Worm (Caenorhabditis elegans) whole organism, L1 larva: ENCODE data around the gene K01D12.20.

Experiments
- ama-1 ChIP-seq: fragments of 150-350 bp; optimal IDR thresholded peaks from 2 replicates; lab custom pipeline; 2014
- fkh-10 ChIP-seq: sonication (generic microtip); optimal IDR thresholded peaks from 2 replicates; lab custom pipeline; 2017; ENCODE audit warnings: missing biosample characterization, missing genetic modification reagents, missing genetic modification characterization
- lin-35 ChIP-seq, 2 experiments: fragments of 150-350 bp; optimal IDR thresholded peaks; 2 replicates each; lab custom pipeline; 2014; ENCODE audit warnings: missing biosample characterization in 2 of 2, missing genetic modification characterization in 2 of 2, missing genetic modification reagents in 2 of 2
- mef-2 ChIP-seq: fragments of 150-350 bp; optimal IDR thresholded peaks from 2 replicates; lab custom pipeline; 2014; ENCODE audit warnings: missing biosample characterization, missing genetic modification characterization
- nhr-11 ChIP-seq: fragments of 150-350 bp; optimal IDR thresholded peaks from 2 replicates; lab custom pipeline; 2014; ENCODE audit warnings: missing biosample characterization, missing genetic modification characterization
- nhr-237 ChIP-seq: fragments of 150-350 bp; optimal IDR thresholded peaks from 2 replicates; lab custom pipeline; 2014; ENCODE audit warnings: missing biosample characterization, missing genetic modification characterization
- pax-3 ChIP-seq: fragments of 200-800 bp; sonication (Bioruptor generic); optimal IDR thresholded peaks from 2 replicates; lab custom pipeline; 2018; ENCODE audit warnings: mild to moderate bottlenecking, missing genetic modification characterization, moderate library complexity, missing compliant biosample characterization
- tbx-2 ChIP-seq: sonication (generic microtip); optimal IDR thresholded peaks from 2 replicates; lab custom pipeline; 2016; ENCODE audit warnings: missing genetic modification characterization, missing compliant biosample characterization
- unc-130 ChIP-seq: fragments of 150-350 bp; optimal IDR thresholded peaks from 2 replicates; lab custom pipeline; 2017; ENCODE audit warnings: missing biosample characterization, missing genetic modification characterization, inconsistent platforms
- unc-62 ChIP-seq: fragments of 150-350 bp; optimal IDR thresholded peaks from 2 replicates; lab custom pipeline; 2014; ENCODE audit warnings: missing biosample characterization, missing genetic modification reagents, missing genetic modification characterization
- unc-98 ChIP-seq: fragments of 200-800 bp; sonication (Bioruptor generic); IDR thresholded peaks from 2 replicates; pipeline ENCODE4 v1.3.6; 2022; ENCODE audit warnings: missing genetic modification characterization, missing compliant biosample characterization
- vab-15 ChIP-seq: sonication (generic microtip); optimal IDR thresholded peaks from 2 replicates; lab custom pipeline; 2017; ENCODE audit warnings: missing genotype, mild to moderate bottlenecking, missing genetic modification characterization, missing compliant biosample characterization
- zag-1 ChIP-seq: fragments of 150-350 bp; optimal IDR thresholded peaks from 2 replicates; lab custom pipeline; 2014; ENCODE audit warnings: missing biosample characterization, missing genetic modification characterization

DNA sequence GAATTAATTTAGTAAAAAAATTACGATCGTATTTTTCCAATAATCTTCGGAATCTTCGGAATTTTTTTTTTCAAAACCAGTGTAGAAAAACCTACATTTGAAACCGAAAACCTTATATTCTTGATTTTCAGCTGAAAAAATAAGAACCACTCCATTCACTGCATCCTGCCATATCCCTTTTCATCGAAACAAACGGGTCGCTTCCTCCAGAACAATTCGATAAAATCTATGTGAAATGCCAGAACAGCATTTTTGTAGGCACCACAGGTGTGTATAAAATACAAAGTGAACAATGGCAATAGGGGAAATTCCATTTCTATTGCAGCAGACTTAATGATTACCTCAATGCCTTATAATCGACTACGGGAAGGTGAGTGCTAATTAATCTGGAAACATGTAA, 23.4 kb downstream of the K01D12.20 start, which contains the start of gene K01D12.1:
- TF ChIP-seq nhr-237 (tag; lab: Kevin White, UChicago) (no peak), ama-1 (no peak), pax-3 (tag; lab: Kevin White, UChicago) (no peak), unc-62 (no peak), unc-130 (tag; lab: Kevin White, UChicago) (no peak), lin-35 (GFP tag; optimal IDR thresholded peaks at IDR 0.05; lab: Kevin White, UChicago) (no peak), fkh-10 (GFP tag; lab: Kevin White, UChicago) (no peak), vab-15 (tag; lab: Kevin White, UChicago) (no peak), nhr-11 (tag; lab: Kevin White, UChicago) (no peak), mef-2 (tag; lab: Kevin White, UChicago) (no peak), tbx-2 (tag; lab: Kevin White, UChicago) (no peak), zag-1 (tag; lab: Kevin White, UChicago) (no peak), unc-98 (GFP tag; lab: Robert Waterston, UW) (no peak)
